Fruit fly (Drosophila melanogaster) whole organism, embryonic: ENCODE data around the gene CG5080.

Source experiments
- CG10431 ChIP-seq: fragments of 200-800 bp; sonication (Bioruptor generic); optimal IDR thresholded peaks from 3 replicates; lab custom pipeline; 2018; ENCODE audit warnings: missing biosample characterization, mild to moderate bottlenecking, missing genetic modification characterization
- Doc2 ChIP-seq: fragments of 200-800 bp; sonication (Bioruptor generic); IDR thresholded peaks from 2 replicates; pipeline ENCODE4 v1.3.6; 2022; ENCODE audit warnings: missing biosample characterization, missing genetic modification characterization
- Ssrp ChIP-seq: fragments of 200-800 bp; sonication (Bioruptor generic); optimal IDR thresholded peaks from 2 replicates; lab custom pipeline; 2018; ENCODE audit warnings: missing biosample characterization, mild to moderate bottlenecking, missing genetic modification characterization, moderate library complexity
- onecut ChIP-seq: fragments of 200-800 bp; sonication (Bioruptor generic); IDR thresholded peaks from 2 replicates; pipeline ENCODE4 v1.3.6; 2022; ENCODE audit warnings: missing biosample characterization, missing genetic modification characterization

DNA sequence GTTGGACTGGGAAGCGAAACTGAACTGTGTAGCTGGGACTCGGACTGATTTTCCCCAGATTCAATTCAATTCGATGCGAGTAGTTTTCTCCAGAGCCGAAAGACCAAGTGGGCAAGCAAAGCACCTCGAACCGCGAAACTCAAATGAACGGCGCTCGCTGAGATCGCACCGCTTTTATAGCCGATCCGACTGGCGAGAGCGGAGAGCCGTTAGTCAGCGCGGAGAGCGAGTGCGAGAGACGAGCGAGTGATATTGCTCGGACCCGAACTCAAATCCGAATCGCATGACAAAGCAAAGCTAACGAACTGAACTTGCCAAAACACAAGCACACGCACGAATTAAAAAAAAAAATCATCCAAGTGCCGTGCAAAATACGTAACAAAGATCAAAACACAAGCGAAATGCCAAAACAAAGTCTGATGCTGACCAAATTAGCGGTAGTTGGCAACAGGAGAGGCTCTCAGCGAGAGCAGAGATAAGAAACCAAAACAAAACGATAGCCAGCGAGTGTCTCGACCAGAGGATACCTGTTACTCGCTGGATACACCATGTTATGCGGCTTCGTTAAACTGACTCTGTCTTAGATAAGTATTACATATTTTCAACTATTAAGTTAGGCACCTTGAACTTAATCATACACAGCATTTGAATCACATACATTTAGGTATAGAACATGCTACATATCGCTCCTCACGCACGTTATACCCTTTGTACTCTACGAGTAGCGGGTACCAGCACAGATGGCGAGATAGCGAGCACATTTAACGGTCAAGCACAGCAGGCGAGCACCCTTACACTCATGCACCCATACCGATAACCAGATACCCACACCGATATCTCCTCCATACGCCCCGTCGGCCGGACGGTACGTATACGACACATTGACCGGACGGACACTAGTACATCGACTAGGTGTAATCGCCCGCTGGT lies 44.5 kb downstream of the CG5080 start:
- TF ChIP-seq onecut (GFP tag; lab: Robert Waterston, UW) (no peak; the same call in 1 of the 2 replicates), CG10431 (GFP tag; lab: Kevin White, UChicago) (no peak), Ssrp (tag; lab: Kevin White, UChicago) (peak; percentile 44), Doc2 (GFP tag; lab: Robert Waterston, UW) (no peak; the same call in 1 of the 2 replicates)
